Fruit fly (Drosophila melanogaster) whole organism, wandering third instar larva: ENCODE data around the gene Cad86C.

Experiments used
- Abd-B ChIP-seq: fragments of >200 bp; optimal IDR thresholded peaks from 2 replicates; lab custom pipeline; 2017; ENCODE audit warnings: missing biosample characterization, missing genetic modification characterization
- CrebA ChIP-seq: fragments of 200-800 bp; sonication (Bioruptor generic); optimal IDR thresholded peaks from 2 replicates; lab custom pipeline; 2016; ENCODE audit warnings: missing biosample characterization, mild to moderate bottlenecking, missing genetic modification characterization, borderline replicate concordance
- Hr78 ChIP-seq: fragments of >200 bp; optimal IDR thresholded peaks from 2 replicates; lab custom pipeline; 2017; ENCODE audit warnings: missing biosample characterization, missing genetic modification characterization
- Jra ChIP-seq: sonication (Bioruptor generic); optimal IDR thresholded peaks from 2 replicates; lab custom pipeline; 2016; ENCODE audit warnings: missing biosample characterization, missing genetic modification characterization
- Mio ChIP-seq: sonication (Bioruptor generic); optimal IDR thresholded peaks from 2 replicates; lab custom pipeline; 2016; ENCODE audit warnings: missing biosample characterization, missing genetic modification characterization
- OdsH ChIP-seq: fragments of 200-800 bp; sonication (Bioruptor generic); optimal IDR thresholded peaks from 2 replicates; lab custom pipeline; 2016; ENCODE audit warnings: missing biosample characterization, mild to moderate bottlenecking, missing genetic modification characterization
- brk ChIP-seq: fragments of 200-800 bp; sonication (Bioruptor generic); optimal IDR thresholded peaks from 2 replicates; lab custom pipeline; 2016; ENCODE audit warnings: missing biosample characterization, mild to moderate bottlenecking, missing genetic modification characterization
- jim ChIP-seq: fragments of 175-275, 200-325 bp; sonication (Bioruptor generic); optimal IDR thresholded peaks from 2 replicates; lab custom pipeline; 2016; ENCODE audit warnings: missing biosample characterization, mild to moderate bottlenecking, missing genetic modification characterization
- lola ChIP-seq: fragments of >200 bp; optimal IDR thresholded peaks from 2 replicates; lab custom pipeline; 2017; ENCODE audit warnings: missing biosample characterization, missing genetic modification characterization
- psq ChIP-seq: fragments of 200-800 bp; sonication (Bioruptor generic); optimal IDR thresholded peaks from 3 replicates; lab custom pipeline; 2017; ENCODE audit warnings: missing biosample characterization, mild to moderate bottlenecking, missing genetic modification characterization, moderate library complexity
- sage ChIP-seq: fragments of 200-800 bp; sonication (Bioruptor generic); optimal IDR thresholded peaks from 2 replicates; lab custom pipeline; 2016; ENCODE audit warnings: missing biosample characterization, mild to moderate bottlenecking, missing genetic modification characterization
- sv ChIP-seq: fragments of 200-800 bp; sonication (Bioruptor generic); optimal IDR thresholded peaks from 3 replicates; lab custom pipeline; 2016; ENCODE audit warnings: missing biosample characterization, missing genetic modification characterization
- usp ChIP-seq: fragments of >200 bp; optimal IDR thresholded peaks from 2 replicates; lab custom pipeline; 2017; ENCODE audit warnings: missing biosample characterization, missing genetic modification characterization

- no peak for TF ChIP-seq lola (GFP tag; lab: Kevin White, UChicago)
- no peak for TF ChIP-seq sage (GFP tag; lab: Kevin White, UChicago)
- TF ChIP-seq Hr78: no peak
- TF ChIP-seq usp: no peak
- TF ChIP-seq brk (GFP tag; lab: Kevin White, UChicago): no peak
- no peak for TF ChIP-seq OdsH (GFP tag; lab: Kevin White, UChicago)
- TF ChIP-seq jim (GFP tag; lab: Kevin White, UChicago): no peak
- TF ChIP-seq CrebA (GFP tag; lab: Kevin White, UChicago): no peak
- TF ChIP-seq Abd-B (GFP tag; lab: Kevin White, UChicago): no peak
- TF ChIP-seq Mio: no peak
- TF ChIP-seq sv (GFP tag; lab: Kevin White, UChicago): no peak
- no peak for TF ChIP-seq psq (GFP tag; lab: Kevin White, UChicago)
- TF ChIP-seq Jra (GFP tag; lab: Kevin White, UChicago): no peak
Measured at dm6 chr3R:10878628-10879027, 51.7 kb downstream of the Cad86C start.
